Worm (Caenorhabditis elegans): ENCODE data around the gene T10B10.9.

T10B10.9 gene

ce11 chrX:15200720-15201119 is 36.5 kb downstream of the T10B10.9 start (continued):
- TF ChIP-seq snpc-3.4 (tag; optimal IDR thresholded peaks at IDR 0.05), result peak; percentile 76
- TF ChIP-seq C17E4.6 (GFP tag; IDR thresholded peaks at IDR 0.05), result peak; percentile 68; the same call in 1 of the 2 replicates
- TF ChIP-seq madf-3 (GFP tag; IDR thresholded peaks at IDR 0.05), result no peak
- TF ChIP-seq ztf-28 (GFP tag; IDR thresholded peaks at IDR 0.05), result peak; percentile 81
- peak; percentile 3 for TF ChIP-seq hlh-12 (tag; optimal IDR thresholded peaks at IDR 0.05)
- TF ChIP-seq madf-6 (GFP tag; IDR thresholded peaks at IDR 0.05), result peak; percentile 59; the same call in 1 of the 2 replicates
- TF ChIP-seq egl-18 (GFP tag; IDR thresholded peaks at IDR 0.05), result peak; percentile 51; the same call in 1 of the 2 replicates
- TF ChIP-seq B0336.3 (GFP tag; IDR thresholded peaks at IDR 0.05), result no peak; the same call in 1 of the 2 replicates
- TF ChIP-seq mcd-1 (GFP tag; IDR thresholded peaks at IDR 0.05), result peak; percentile 78
- peak; percentile 42 for TF ChIP-seq nhr-179 (tag; optimal IDR thresholded peaks at IDR 0.05)
- TF ChIP-seq B0261.1 (tag; optimal IDR thresholded peaks at IDR 0.05), result peak; percentile 98
- peak; percentile 86 for TF ChIP-seq hmg-20 (GFP tag; IDR thresholded peaks at IDR 0.05)
- TF ChIP-seq ceh-27 (GFP tag; optimal IDR thresholded peaks at IDR 0.05), result peak; percentile 65
- TF ChIP-seq snpc-1.3 (tag; optimal IDR thresholded peaks at IDR 0.05; ENCODE audit: insufficient read depth), result peak; percentile 68
- peak; percentile 19 for TF ChIP-seq ztf-22 (GFP tag; optimal IDR thresholded peaks at IDR 0.05)
- TF ChIP-seq F33H1.4 (GFP tag; IDR thresholded peaks at IDR 0.05), result no peak
- peak; percentile 90; the same call in 1 of the 2 replicates for TF ChIP-seq pbrm-1 (GFP tag; IDR thresholded peaks at IDR 0.05)
- TF ChIP-seq pha-4 (tag; optimal IDR thresholded peaks at IDR 0.05), result no peak
- TF ChIP-seq atf-7 (tag; optimal IDR thresholded peaks at IDR 0.05), result peak; percentile 59
- TF ChIP-seq fkh-3 (tag; optimal IDR thresholded peaks at IDR 0.05), result peak; percentile 55
- peak; percentile 85 for TF ChIP-seq K11D2.4 (GFP tag; IDR thresholded peaks at IDR 0.05)
- peak; percentile 69; the same call in 1 of the 2 replicates for TF ChIP-seq bed-2 (GFP tag; IDR thresholded peaks at IDR 0.05)
- peak; percentile 98 for TF ChIP-seq him-1 (tag; optimal IDR thresholded peaks at IDR 0.05)
- TF ChIP-seq akir-1 (GFP tag; optimal IDR thresholded peaks at IDR 0.05), result peak; percentile 46
- TF ChIP-seq egl-44 (GFP tag; IDR thresholded peaks at IDR 0.05), result peak; percentile 58; the same call in 1 of the 2 replicates
- TF ChIP-seq nhr-80 (tag; optimal IDR thresholded peaks at IDR 0.05), result peak; percentile 42
- TF ChIP-seq zim-3 (tag; optimal IDR thresholded peaks at IDR 0.05), result peak; percentile 83
- TF ChIP-seq lir-1 (GFP tag; conservative IDR thresholded peaks at IDR 0.05), result peak; percentile 55
- no peak for TF ChIP-seq F55B11.4 (tag; optimal IDR thresholded peaks at IDR 0.05; ENCODE audit: borderline replicate concordance, insufficient read depth)
- peak; percentile 59 for TF ChIP-seq lin-54 (GFP tag; optimal IDR thresholded peaks at IDR 0.05)
- 0 out of 2 replicates have a peak, but pooled peaks have one; percentile 74 for TF ChIP-seq F37B4.10 (GFP tag; IDR thresholded peaks at IDR 0.05)
- TF ChIP-seq tbp1 (GFP tag; optimal IDR thresholded peaks at IDR 0.05), result peak; percentile 98
- no peak for TF ChIP-seq ceh-58 (GFP tag; IDR thresholded peaks at IDR 0.05)
- peak; percentile 9 for TF ChIP-seq B0035.1 (tag; optimal IDR thresholded peaks at IDR 0.05)
- peak; percentile 55 to 69 for TF ChIP-seq let-607 (tag; optimal IDR thresholded peaks at IDR 0.05)
- no peak for TF ChIP-seq B0019.2 (GFP tag; conservative IDR thresholded peaks at IDR 0.05)
- TF ChIP-seq attf-6 (GFP tag; IDR thresholded peaks at IDR 0.05), result peak; percentile 80
- peak; percentile 94 for TF ChIP-seq die-1 (tag; optimal IDR thresholded peaks at IDR 0.05)
- no peak for TF ChIP-seq ceh-79 (tag; optimal IDR thresholded peaks at IDR 0.05)
- TF ChIP-seq ceh-91 (GFP tag; IDR thresholded peaks at IDR 0.05), result no peak
- TF ChIP-seq tbx-9 (tag; optimal IDR thresholded peaks at IDR 0.05; ENCODE audit: borderline replicate concordance), result no peak
- TF ChIP-seq ceh-100 (GFP tag; IDR thresholded peaks at IDR 0.05), result peak; percentile 67
- peak; percentile 85 for TF ChIP-seq D2030.7 (GFP tag; IDR thresholded peaks at IDR 0.05)
- no peak for TF ChIP-seq hsf-1 (GFP tag; IDR thresholded peaks at IDR 0.05)
- TF ChIP-seq F22D6.2 (tag; optimal IDR thresholded peaks at IDR 0.05), result peak; percentile 53
- TF ChIP-seq chd-7 (tag; optimal IDR thresholded peaks at IDR 0.05), result peak; percentile 87
- TF ChIP-seq lin-26 (GFP tag; IDR thresholded peaks at IDR 0.05), result peak; percentile 96
- 0 out of 2 replicates have a peak, but pooled peaks have one; percentile 15 for TF ChIP-seq Y67H2A.10 (GFP tag; conservative IDR thresholded peaks at IDR 0.05)
